Fruit fly (Drosophila melanogaster): ENCODE results near the gene Cyp4d2.

The Cyp4d2 gene

dm6 chrX:2175265-2175795, 476 bp upstream of the Cyp4d2 start, which contains the start of gene Cyp4d14:
TSS of gene Cyp4d14 (minus strand) at chrX:2175315.
- TF ChIP-seq cnc (optimal IDR thresholded peaks at IDR 0.05) (peak in 1 of 2 experiments; percentile 27), CG1620 (GFP tag; optimal IDR thresholded peaks at IDR 0.05) (no peak)

- TF ChIP-seq kay (GFP tag; ENCODE audit: borderline replicate concordance) (no peak), cic (GFP tag; optimal IDR thresholded peaks at IDR 0.05) (peak; percentile 25), ovo (GFP tag; optimal IDR thresholded peaks at IDR 0.05) (no peak), CG5204 (GFP tag; optimal IDR thresholded peaks at IDR 0.05) (no peak), cnc (optimal IDR thresholded peaks at IDR 0.05) (no peak), CG33017 (tag; optimal IDR thresholded peaks at IDR 0.05) (no peak), Mnt (GFP tag; optimal IDR thresholded peaks at IDR 0.05) (peak; percentile 16), Clk (GFP tag; optimal IDR thresholded peaks at IDR 0.05) (no peak), toe (GFP tag; optimal IDR thresholded peaks at IDR 0.05) (no peak), CG11617 (GFP tag; optimal IDR thresholded peaks at IDR 0.05) (no peak), CG14711 (tag; optimal IDR thresholded peaks at IDR 0.05) (no peak), CG1620 (GFP tag; optimal IDR thresholded peaks at IDR 0.05) (no peak), Crg-1 (GFP tag; optimal IDR thresholded peaks at IDR 0.05) (no peak), CG7045 (GFP tag; optimal IDR thresholded peaks at IDR 0.05) (no peak)
Measured at dm6 chrX:2178802-2179201, 3.0 kb downstream of the Cyp4d2 start, which contains the start of gene Cyp4ae1. TSS of gene Cyp4ae1 (plus strand) at chrX:2179007.

dm6 chrX:2180750-2181261, 5.0 kb downstream of the Cyp4d2 start, which contains the start of gene pn:
TSS of gene pn (plus strand) at chrX:2181211.
- TF ChIP-seq tj (GFP tag; optimal IDR thresholded peaks at IDR 0.05) (peak; percentile 31), CG7045 (GFP tag; optimal IDR thresholded peaks at IDR 0.05) (no peak), Clk (GFP tag; optimal IDR thresholded peaks at IDR 0.05) (no peak), CG11617 (GFP tag; optimal IDR thresholded peaks at IDR 0.05) (peak; percentile 41), CG33017 (tag; optimal IDR thresholded peaks at IDR 0.05) (no peak), Mnt (GFP tag; optimal IDR thresholded peaks at IDR 0.05) (peak; percentile 33), Crg-1 (GFP tag; optimal IDR thresholded peaks at IDR 0.05) (no peak), CG1620 (GFP tag; optimal IDR thresholded peaks at IDR 0.05) (no peak), Hr96 (GFP tag; optimal IDR thresholded peaks at IDR 0.05) (no peak), kay (GFP tag; ENCODE audit: borderline replicate concordance) (no peak), CG12768 (GFP tag; optimal IDR thresholded peaks at IDR 0.05) (no peak), toe (GFP tag; optimal IDR thresholded peaks at IDR 0.05) (no peak), CG7101 (tag; optimal IDR thresholded peaks at IDR 0.05) (no peak), ovo (GFP tag; optimal IDR thresholded peaks at IDR 0.05) (no peak), CG5204 (GFP tag; optimal IDR thresholded peaks at IDR 0.05) (no peak), cic (GFP tag; optimal IDR thresholded peaks at IDR 0.05) (peak; percentile 14), pad (GFP tag; optimal IDR thresholded peaks at IDR 0.05) (no peak), cnc (optimal IDR thresholded peaks at IDR 0.05) (no peak), CG14711 (tag; optimal IDR thresholded peaks at IDR 0.05) (no peak), bab1 (GFP tag; optimal IDR thresholded peaks at IDR 0.05) (peak; percentile 6)

DNA sequence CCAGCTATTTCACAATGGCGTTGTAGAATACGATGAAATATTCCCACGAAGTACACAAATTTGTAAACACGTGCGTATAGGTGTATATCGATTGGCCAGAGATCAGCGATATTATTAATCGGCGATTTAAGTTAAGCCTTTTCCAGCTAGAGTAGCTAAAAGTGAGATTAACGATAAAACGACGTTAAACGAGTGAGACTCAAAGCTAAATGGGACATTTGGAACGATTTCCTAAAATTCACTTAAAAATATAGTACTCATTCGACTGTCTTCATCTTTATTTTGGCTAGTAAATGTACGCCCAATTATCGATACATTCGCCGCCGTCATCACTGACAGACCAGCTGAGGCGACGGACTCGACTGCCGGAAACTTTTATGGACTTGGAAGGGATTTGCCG, 8.8 kb downstream of the Cyp4d2 start, which contains the start of the genes Nmd3 and CG17776:
TSS of gene Nmd3 (minus strand) at position 106 of the 400 bp plus-strand sequence.
TSS of gene CG17776 (plus strand) at position 163 of the 400 bp plus-strand sequence.
- peak; percentile 5 for TF ChIP-seq CG11617 (GFP tag; optimal IDR thresholded peaks at IDR 0.05)
- peak; percentile 99 for TF ChIP-seq Mnt (GFP tag; optimal IDR thresholded peaks at IDR 0.05)
- TF ChIP-seq bab1 (GFP tag; optimal IDR thresholded peaks at IDR 0.05): peak; percentile 45
- TF ChIP-seq tj (GFP tag; optimal IDR thresholded peaks at IDR 0.05): peak; percentile 10
- TF ChIP-seq ovo (GFP tag; optimal IDR thresholded peaks at IDR 0.05): no peak
- no peak for TF ChIP-seq Hr96 (GFP tag; optimal IDR thresholded peaks at IDR 0.05)
- no peak for TF ChIP-seq pad (GFP tag; optimal IDR thresholded peaks at IDR 0.05)
- peak; percentile 24 for TF ChIP-seq CG7101 (tag; optimal IDR thresholded peaks at IDR 0.05)
- peak; percentile 13 for TF ChIP-seq cic (GFP tag; optimal IDR thresholded peaks at IDR 0.05)

dm6 chrX:2186555-2186954, 10.7 kb downstream of the Cyp4d2 start, which contains the start of gene CG17777:
TSS of gene CG17777 (plus strand) at chrX:2186855.
- TF ChIP-seq ovo (GFP tag; optimal IDR thresholded peaks at IDR 0.05): no peak
- TF ChIP-seq bab1 (GFP tag; optimal IDR thresholded peaks at IDR 0.05): no peak
- no peak for TF ChIP-seq CG7045 (GFP tag; optimal IDR thresholded peaks at IDR 0.05)
- TF ChIP-seq cnc (optimal IDR thresholded peaks at IDR 0.05): no peak
- no peak for TF ChIP-seq Hr96 (GFP tag; optimal IDR thresholded peaks at IDR 0.05)
- TF ChIP-seq CG1620 (GFP tag; optimal IDR thresholded peaks at IDR 0.05): no peak

dm6 chrX:2187520-2187919, 11.7 kb downstream of the Cyp4d2 start, which contains the start of gene CG3457:
TSS of gene CG3457 (plus strand) at chrX:2187820.
- TF ChIP-seq pad (GFP tag; optimal IDR thresholded peaks at IDR 0.05): peak; percentile 15
- no peak for TF ChIP-seq bab1 (GFP tag; optimal IDR thresholded peaks at IDR 0.05)

- no peak for TF ChIP-seq CG33017 (tag; optimal IDR thresholded peaks at IDR 0.05)
- TF ChIP-seq CG14711 (tag; optimal IDR thresholded peaks at IDR 0.05): no peak
- TF ChIP-seq ovo (GFP tag; optimal IDR thresholded peaks at IDR 0.05): no peak
- TF ChIP-seq cic (GFP tag; optimal IDR thresholded peaks at IDR 0.05): no peak
- no peak for TF ChIP-seq Clk (GFP tag; optimal IDR thresholded peaks at IDR 0.05)
- no peak for TF ChIP-seq CG1620 (GFP tag; optimal IDR thresholded peaks at IDR 0.05)
Measured at dm6 chrX:2188888-2189287, 13.1 kb downstream of the Cyp4d2 start, which contains the start of gene Mct1. TSS of gene Mct1 (plus strand) at chrX:2189188.

All from whole organism, adult.